Fruit fly (Drosophila melanogaster): ENCODE measurements around the gene wam.

dm6 chr3R:23301270-23301669, 13.4 kb upstream of the wam start:
- TF ChIP-seq CG1621 (tag; optimal IDR thresholded peaks at IDR 0.05) = no peak
- TF ChIP-seq topi (GFP tag; optimal IDR thresholded peaks at IDR 0.05) = no peak
- no peak for TF ChIP-seq Gug (GFP tag; IDR thresholded peaks at IDR 0.05)

Measured in whole organism, prepupa.